Worm (Caenorhabditis elegans) whole organism, L4 larva: ENCODE measurements around the gene C56A3.4.

Experiments
- D1046.2 ChIP-seq: fragments of 200-800 bp; sonication (Bioruptor generic); IDR thresholded peaks from 2 replicates; pipeline ENCODE4 v1.3.6; 2022; ENCODE audit warnings: missing genetic modification characterization, missing compliant biosample characterization
- F37D6.2 ChIP-seq: sonication (generic microtip); optimal IDR thresholded peaks from 2 replicates; lab custom pipeline; 2016; ENCODE audit warnings: mild to moderate bottlenecking, missing genetic modification characterization, missing compliant biosample characterization
- R02D3.7 ChIP-seq: fragments of 150-350 bp; sonication (generic microtip); optimal IDR thresholded peaks from 3 replicates; lab custom pipeline; 2014; ENCODE audit warnings: missing biosample characterization, missing genetic modification characterization
- T20F7.1 ChIP-seq: fragments of 200-800 bp; sonication (Bioruptor generic); optimal IDR thresholded peaks from 2 replicates; lab custom pipeline; 2018; ENCODE audit warnings: mild to moderate bottlenecking, missing genetic modification characterization, missing compliant biosample characterization
- Y48G9A.11 ChIP-seq: fragments of 200-800 bp; sonication (Bioruptor generic); IDR thresholded peaks from 2 replicates; pipeline ENCODE4 v1.3.6; 2022; ENCODE audit warnings: missing genetic modification reagents, missing genetic modification characterization, missing compliant biosample characterization
- ZK546.5 ChIP-seq, 2 experiments: sonication (generic microtip); optimal IDR thresholded peaks; 2 replicates each; lab custom pipeline; 2017; ENCODE audit warnings: missing biosample characterization in 2 of 2, missing genetic modification characterization in 2 of 2
- aha-1 ChIP-seq: fragments of 150-350 bp; peaks from one replicate; lab custom pipeline; 2014; ENCODE audit warnings: missing biosample characterization, missing genetic modification characterization
- arid-1 ChIP-seq: fragments of 200-800 bp; sonication (Bioruptor generic); conservative IDR thresholded peaks from 2 replicates; pipeline ENCODE4 v1.3.6; 2022; ENCODE audit warnings: missing genetic modification reagents, missing genetic modification characterization, missing compliant biosample characterization
- ceh-20 ChIP-seq: fragments of 200-800 bp; sonication (Bioruptor generic); IDR thresholded peaks from 2 replicates; pipeline ENCODE4 v1.3.6; 2022; ENCODE audit warnings: missing genetic modification reagents, missing genetic modification characterization, missing compliant biosample characterization
- ceh-28 ChIP-seq: fragments of 150-350 bp; optimal IDR thresholded peaks from 2 replicates; lab custom pipeline; 2014; ENCODE audit warnings: missing biosample characterization, missing genetic modification reagents, missing genetic modification characterization
- ces-1 ChIP-seq: fragments of 150-350 bp; sonication (generic microtip); optimal IDR thresholded peaks from 4 replicates; lab custom pipeline; 2014; ENCODE audit warnings: missing biosample characterization, missing genetic modification reagents, missing genetic modification characterization
- cey-2 ChIP-seq: sonication (generic microtip); optimal IDR thresholded peaks from 3 replicates; lab custom pipeline; 2017; ENCODE audit warnings: missing genetic modification characterization, mild to moderate bottlenecking, missing compliant biosample characterization, antibody characterized with exemption, borderline replicate concordance; ENCODE audit not compliant: insufficient read depth
- daf-8 ChIP-seq: fragments of 200-800 bp; sonication (Bioruptor generic); IDR thresholded peaks from 2 replicates; pipeline ENCODE4 v1.3.6; 2022; ENCODE audit warnings: missing genetic modification characterization, missing compliant biosample characterization
- dmd-8 ChIP-seq: fragments of 200-800 bp; sonication (Bioruptor generic); IDR thresholded peaks from 2 replicates; pipeline ENCODE4 v1.3.6; 2022; ENCODE audit warnings: missing genetic modification characterization, missing compliant biosample characterization
- dmd-9 ChIP-seq: fragments of 200-800 bp; sonication (Bioruptor generic); IDR thresholded peaks from 2 replicates; pipeline ENCODE4 v1.3.6; 2022; ENCODE audit warnings: missing genetic modification reagents, missing genetic modification characterization, missing compliant biosample characterization
- dve-1 ChIP-seq: sonication (generic microtip); optimal IDR thresholded peaks from 2 replicates; lab custom pipeline; 2017; ENCODE audit warnings: antibody characterized with exemption, mild to moderate bottlenecking, missing genetic modification characterization, missing compliant biosample characterization; ENCODE audit not compliant: insufficient read depth
- egl-27 ChIP-seq: sonication (generic microtip); optimal IDR thresholded peaks from 3 replicates; lab custom pipeline; 2017; ENCODE audit warnings: missing biosample characterization, missing genetic modification reagents, missing genetic modification characterization
- egl-43 ChIP-seq: fragments of 200-800 bp; sonication (Bioruptor generic); IDR thresholded peaks from 2 replicates; pipeline ENCODE4 v1.3.6; 2022; ENCODE audit warnings: missing genetic modification reagents, missing genetic modification characterization, missing compliant biosample characterization
- fos-1 ChIP-seq: fragments of 150-350 bp; optimal IDR thresholded peaks from 2 replicates; lab custom pipeline; 2014; ENCODE audit warnings: missing biosample characterization, missing genetic modification characterization
- gei-8 ChIP-seq: fragments of 200-800 bp; sonication (Bioruptor generic); optimal IDR thresholded peaks from 2 replicates; lab custom pipeline; 2018; ENCODE audit warnings: mild to moderate bottlenecking, missing genetic modification characterization, missing compliant biosample characterization
- hif-1 ChIP-seq, 2 experiments: sonication (generic microtip); optimal IDR thresholded peaks; 2 replicates each; lab custom pipeline; 2016 to 2017; ENCODE audit warnings: missing compliant biosample characterization in 2 of 2, missing genetic modification characterization in 2 of 2, missing genetic modification reagents in 2 of 2, missing genotype in 2 of 2, mild to moderate bottlenecking in 1 of 2
- hlh-11 ChIP-seq: fragments of 200-800 bp; sonication (Bioruptor generic); optimal IDR thresholded peaks from 2 replicates; lab custom pipeline; 2018; ENCODE audit warnings: mild to moderate bottlenecking, missing genetic modification characterization, missing compliant biosample characterization
- hlh-30 ChIP-seq: sonication (generic microtip); optimal IDR thresholded peaks from 2 replicates; lab custom pipeline; 2017; ENCODE audit warnings: antibody characterized with exemption, mild to moderate bottlenecking, missing genetic modification characterization, missing compliant biosample characterization; ENCODE audit not compliant: insufficient read depth
- lin-13 ChIP-seq: fragments of 150-350 bp; optimal IDR thresholded peaks from 2 replicates; lab custom pipeline; 2014; ENCODE audit warnings: missing biosample characterization, missing genetic modification reagents, missing genetic modification characterization
- lin-15B ChIP-seq: fragments of 150-350 bp; sonication (generic microtip); optimal IDR thresholded peaks from 3 replicates; lab custom pipeline; 2014; ENCODE audit warnings: missing biosample characterization, missing genetic modification characterization
- lir-3 ChIP-seq: sonication (generic microtip); optimal IDR thresholded peaks from 2 replicates; lab custom pipeline; 2016; ENCODE audit warnings: mild to moderate bottlenecking, missing genetic modification characterization, missing compliant biosample characterization
- lsy-2 ChIP-seq, 2 experiments: fragments of 150-350 bp in 1 of 2; sonication (generic microtip) in 1 of 2; optimal IDR thresholded peaks; 2 replicates each; lab custom pipeline; 2014 to 2017; ENCODE audit warnings: missing biosample characterization in 2 of 2, missing genetic modification characterization in 2 of 2
- madf-9 ChIP-seq: fragments of 200-800 bp; sonication (Bioruptor generic); conservative IDR thresholded peaks from 2 replicates; pipeline ENCODE4 v1.3.6; 2022; ENCODE audit warnings: missing genetic modification reagents, missing genetic modification characterization, missing compliant biosample characterization
- mes-2 ChIP-seq: sonication (generic microtip); optimal IDR thresholded peaks from 2 replicates; lab custom pipeline; 2016; ENCODE audit warnings: missing genotype, mild to moderate bottlenecking, missing genetic modification characterization, missing compliant biosample characterization; ENCODE audit not compliant: poor library complexity, severe bottlenecking
- nhr-237 ChIP-seq: sonication (generic microtip); optimal IDR thresholded peaks from 2 replicates; lab custom pipeline; 2017; ENCODE audit warnings: missing biosample characterization, missing genetic modification characterization
- nhr-28 ChIP-seq: fragments of 150-350 bp; optimal IDR thresholded peaks from 2 replicates; lab custom pipeline; 2014; ENCODE audit warnings: missing biosample characterization, missing genetic modification characterization
- nhr-6 ChIP-seq: fragments of 150-350 bp; optimal IDR thresholded peaks from 2 replicates; lab custom pipeline; 2014; ENCODE audit warnings: missing biosample characterization, missing genetic modification characterization
- nhr-76 ChIP-seq: fragments of 150-350 bp; optimal IDR thresholded peaks from 2 replicates; lab custom pipeline; 2014; ENCODE audit warnings: missing biosample characterization, missing genetic modification characterization
- php-3 ChIP-seq: fragments of 200-800 bp; sonication (Bioruptor generic); IDR thresholded peaks from 2 replicates; pipeline ENCODE4 v1.3.6; 2022; ENCODE audit warnings: missing genetic modification reagents, missing genetic modification characterization, missing compliant biosample characterization
- sdz-12 ChIP-seq: fragments of 200-800 bp; sonication (Bioruptor generic); optimal IDR thresholded peaks from 2 replicates; lab custom pipeline; 2018; ENCODE audit warnings: mild to moderate bottlenecking, missing genetic modification characterization, missing compliant biosample characterization
- set-16 ChIP-seq: fragments of 200-800 bp; sonication (Bioruptor generic); IDR thresholded peaks from 2 replicates; pipeline ENCODE4 v1.3.6; 2022; ENCODE audit warnings: missing genetic modification reagents, missing genetic modification characterization, missing compliant biosample characterization
- snpc-1.2 ChIP-seq: fragments of 200-800 bp; sonication (Bioruptor generic); IDR thresholded peaks from 2 replicates; pipeline ENCODE4 v1.3.6; 2022; ENCODE audit warnings: missing genetic modification reagents, missing genetic modification characterization, missing compliant biosample characterization
- spr-1 ChIP-seq: sonication (generic microtip); optimal IDR thresholded peaks from 2 replicates; lab custom pipeline; 2016; ENCODE audit warnings: mild to moderate bottlenecking, missing genetic modification characterization, missing compliant biosample characterization
- spr-3 ChIP-seq: fragments of 200-800 bp; sonication (Bioruptor generic); optimal IDR thresholded peaks from 2 replicates; lab custom pipeline; 2018; ENCODE audit warnings: mild to moderate bottlenecking, missing genetic modification characterization, missing compliant biosample characterization
- tra-1 ChIP-seq: fragments of 200-800 bp; sonication (Bioruptor generic); IDR thresholded peaks from 2 replicates; pipeline ENCODE4 v1.3.6; 2022; ENCODE audit warnings: missing genetic modification reagents, missing genetic modification characterization, missing compliant biosample characterization
- unc-62 ChIP-seq, 3 experiments: fragments of 150-350 bp in 1 of 3; sonication (generic microtip); optimal IDR thresholded peaks in 2 of 3; peaks in 1 of 3; 1 replicate in 1 of 3; 2 replicates in 2 of 3; lab custom pipeline; 2014 to 2017; ENCODE audit warnings: missing biosample characterization in 3 of 3, missing genetic modification characterization in 3 of 3, missing genetic modification reagents in 3 of 3, missing genotype in 1 of 3
- zfp-2 ChIP-seq: sonication (generic microtip); optimal IDR thresholded peaks from 2 replicates; lab custom pipeline; 2016; ENCODE audit warnings: mild to moderate bottlenecking, missing genetic modification characterization, missing compliant biosample characterization
- ztf-7 ChIP-seq: fragments of 150-350 bp; optimal IDR thresholded peaks from 2 replicates; lab custom pipeline; 2014; ENCODE audit warnings: missing biosample characterization, missing genetic modification characterization

Gene C56A3.4

DNA sequence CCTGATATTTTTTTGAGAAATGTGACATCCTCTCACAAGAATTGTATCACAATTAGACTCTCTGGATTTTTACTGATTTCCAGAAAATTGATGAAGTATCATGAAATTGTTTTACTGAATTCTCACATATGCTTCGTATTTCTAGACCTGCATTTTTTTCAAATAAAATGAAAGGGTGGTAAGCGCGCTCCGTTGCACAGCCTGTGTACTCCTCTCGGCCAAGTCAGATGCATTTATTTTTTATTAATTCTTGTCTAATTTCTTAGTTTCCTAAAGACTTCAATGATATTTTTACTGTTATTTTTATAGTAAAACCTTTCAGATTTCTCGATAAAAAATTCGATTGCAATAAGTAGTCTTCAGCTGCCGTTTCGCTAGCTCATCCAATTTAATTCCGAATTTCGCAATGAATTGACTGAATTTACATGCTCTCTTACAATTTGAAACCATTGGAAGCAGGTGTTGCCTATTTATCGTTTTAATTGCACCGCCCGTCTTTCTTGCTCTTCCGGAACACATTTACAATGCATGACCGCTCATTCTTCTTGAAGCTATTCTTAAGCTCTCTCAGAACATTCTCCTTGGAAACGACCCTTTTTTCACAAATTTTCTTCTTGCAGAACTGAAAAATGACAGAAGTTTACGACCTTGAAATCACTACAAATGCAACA lies 40.1 kb upstream of the C56A3.4 start, which contains the start of gene tbcb-1 (continued):
- TF ChIP-seq cey-2 (tag; lab: Kevin White, UChicago) (no peak), nhr-237 (tag; lab: Kevin White, UChicago) (no peak), dmd-8 (GFP tag; lab: Robert Waterston, UW) (no peak), F37D6.2 (no peak), madf-9 (GFP tag; lab: Robert Waterston, UW) (no peak), dve-1 (tag; lab: Kevin White, UChicago) (no peak), lin-13 (GFP tag; lab: Kevin White, UChicago) (no peak), T20F7.1 (GFP tag; lab: Kevin White, UChicago) (peak; percentile 46), nhr-6 (tag; lab: Kevin White, UChicago) (no peak)

- no peak for TF ChIP-seq ztf-7 (tag; lab: Kevin White, UChicago)
- TF ChIP-seq D1046.2: no peak
- TF ChIP-seq nhr-28 (tag; lab: Kevin White, UChicago): no peak
- TF ChIP-seq dmd-9 (GFP tag; lab: Robert Waterston, UW): no peak
- TF ChIP-seq zfp-2 (tag; lab: Kevin White, UChicago): no peak
- no peak for TF ChIP-seq Y48G9A.11
- no peak for TF ChIP-seq nhr-6 (tag; lab: Kevin White, UChicago)
- TF ChIP-seq R02D3.7: no peak
- no peak for TF ChIP-seq php-3 (GFP tag; lab: Robert Waterston, UW)
- no peak for TF ChIP-seq tra-1
- no peak for TF ChIP-seq spr-3 (GFP tag; lab: Kevin White, UChicago)
- TF ChIP-seq nhr-76 (tag; lab: Kevin White, UChicago): no peak
- TF ChIP-seq unc-62 (GFP tag; optimal IDR thresholded peaks at IDR 0.05 in 1 of 2; lab: Kevin White, UChicago): no peak
- no peak for TF ChIP-seq unc-62 (tag; optimal IDR thresholded peaks at IDR 0.05; lab: Kevin White, UChicago)
- TF ChIP-seq hif-1 (tag; optimal IDR thresholded peaks at IDR 0.05; lab: Kevin White, UChicago): no peak
- TF ChIP-seq aha-1 (tag; lab: Kevin White, UChicago): no peak
- TF ChIP-seq cey-2 (tag; lab: Kevin White, UChicago): no peak
- no peak for TF ChIP-seq lin-15B (tag; lab: Kevin White, UChicago)
- TF ChIP-seq, all 104 proteins: peak for 0
These were observed 38.1 kb upstream of the C56A3.4 start, which contains the start of the genes F53F4.2 and F53F4.18 for ce11 chrV:13589494-13590176. Gene F53F4.2 (minus strand): TSS chrV:13589594. Gene F53F4.18 (plus strand): TSS chrV:13590126.

ce11 chrV:13587902-13588301 lies 36.3 kb upstream of the C56A3.4 start, which contains the start of gene F53F4.17:
Gene F53F4.17 (plus strand): TSS chrV:13588202.
- TF ChIP-seq hlh-30: no peak
- TF ChIP-seq spr-1 (tag; lab: Kevin White, UChicago): no peak
- no peak for TF ChIP-seq arid-1
- no peak for TF ChIP-seq set-16 (GFP tag; lab: Robert Waterston, UW)
- TF ChIP-seq, all 104 proteins: peak for 0

- TF ChIP-seq ceh-20 (GFP tag; lab: Robert Waterston, UW): no peak
- no peak for TF ChIP-seq ZK546.5 (tag; optimal IDR thresholded peaks at IDR 0.05; lab: Kevin White, UChicago)
- no peak for TF ChIP-seq snpc-1.2 (GFP tag; lab: Robert Waterston, UW)
- no peak for TF ChIP-seq mes-2 (tag; lab: Kevin White, UChicago)
- no peak for TF ChIP-seq ceh-28 (tag; lab: Kevin White, UChicago)
- no peak for TF ChIP-seq ces-1
- TF ChIP-seq gei-8 (GFP tag; lab: Kevin White, UChicago): no peak
- no peak for TF ChIP-seq fos-1 (tag; lab: Kevin White, UChicago)
- TF ChIP-seq lir-3 (tag; lab: Kevin White, UChicago): no peak
- TF ChIP-seq hif-1 (tag; optimal IDR thresholded peaks at IDR 0.05; lab: Kevin White, UChicago): no peak
- TF ChIP-seq daf-8 (GFP tag; lab: Robert Waterston, UW): no peak
- no peak for TF ChIP-seq sdz-12 (GFP tag; lab: Kevin White, UChicago)
- TF ChIP-seq lsy-2 (tag; optimal IDR thresholded peaks at IDR 0.05; lab: Kevin White, UChicago): no peak
- TF ChIP-seq egl-27 (tag; lab: Kevin White, UChicago): no peak
- no peak for TF ChIP-seq Y48G9A.11
- no peak for TF ChIP-seq dve-1 (tag; lab: Kevin White, UChicago)
- TF ChIP-seq egl-43 (GFP tag; lab: Robert Waterston, UW): no peak
- no peak for TF ChIP-seq hlh-11 (tag; lab: Kevin White, UChicago)
These were observed 32.9 kb upstream of the C56A3.4 start, which contains the start of gene F53F4.1 for ce11 chrV:13584484-13584883. Gene F53F4.1 (plus strand): TSS chrV:13584784.
